Fruit fly (Drosophila melanogaster) whole organism, prepupa: ENCODE measurements around the gene CG7367.

Experiments
- Blimp-1 ChIP-seq: fragments of 200-800 bp; sonication (Bioruptor generic); optimal IDR thresholded peaks from 3 replicates; lab custom pipeline; 2017; ENCODE audit warnings: missing biosample characterization, missing genetic modification characterization, mild to moderate bottlenecking, moderate library complexity, missing genetic modification reagents
- CG16779 ChIP-seq: fragments of 200-800 bp; sonication (Bioruptor generic); optimal IDR thresholded peaks from 3 replicates; lab custom pipeline; 2017; ENCODE audit warnings: missing biosample characterization, mild to moderate bottlenecking, missing genetic modification characterization
- CG3919 ChIP-seq: fragments of 200-800 bp; sonication (Bioruptor generic); optimal IDR thresholded peaks from 3 replicates; lab custom pipeline; 2016; ENCODE audit warnings: missing biosample characterization, missing genetic modification characterization
- CG7368 ChIP-seq: fragments of 200-800 bp; sonication (Bioruptor generic); optimal IDR thresholded peaks from 3 replicates; lab custom pipeline; 2016; ENCODE audit warnings: missing biosample characterization, missing genetic modification characterization
- CG8632 ChIP-seq: fragments of 200-800 bp; sonication (Bioruptor generic); optimal IDR thresholded peaks from 3 replicates; lab custom pipeline; 2016; ENCODE audit warnings: missing biosample characterization, missing genetic modification characterization
- Lpt ChIP-seq: fragments of 200-800 bp; sonication (Bioruptor generic); optimal IDR thresholded peaks from 3 replicates; lab custom pipeline; 2016; ENCODE audit warnings: missing biosample characterization, missing genetic modification characterization
- OdsH ChIP-seq: fragments of 200-800 bp; sonication (Bioruptor generic); optimal IDR thresholded peaks from 3 replicates; lab custom pipeline; 2016; ENCODE audit warnings: missing biosample characterization, missing genetic modification characterization
- acj6 ChIP-seq: fragments of 200-800 bp; sonication (Bioruptor generic); optimal IDR thresholded peaks from 3 replicates; lab custom pipeline; 2016; ENCODE audit warnings: missing biosample characterization, missing genetic modification characterization
- spab ChIP-seq: fragments of 200-800 bp; sonication (Bioruptor generic); optimal IDR thresholded peaks from 2 replicates; lab custom pipeline; 2017; ENCODE audit warnings: missing biosample characterization, mild to moderate bottlenecking, missing genetic modification characterization, missing genetic modification reagents

dm6 chr2L:8042645-8043281 lies 3.2 kb upstream of the CG7367 start, which contains the start of gene RpL36A:
- TF ChIP-seq OdsH (GFP tag; lab: Kevin White, UChicago) = no peak
- no peak for TF ChIP-seq CG3919 (GFP tag; lab: Kevin White, UChicago)
- no peak for TF ChIP-seq Lpt
- no peak for TF ChIP-seq CG7368 (GFP tag; lab: Kevin White, UChicago)
- no peak for TF ChIP-seq spab (GFP tag; lab: Kevin White, UChicago)
- no peak for TF ChIP-seq acj6
- no peak for TF ChIP-seq CG16779 (tag; lab: Kevin White, UChicago)
- no peak for TF ChIP-seq CG8632 (GFP tag; lab: Kevin White, UChicago)
- TF ChIP-seq Blimp-1 (GFP tag; lab: Kevin White, UChicago) = no peak
